Worm (Caenorhabditis elegans): ENCODE measurements around the gene F46H5.3.

ce11 chrX:7209151-7209550 is 29.3 kb downstream of the F46H5.3 start:
- TF ChIP-seq sem-2 (GFP tag; optimal IDR thresholded peaks at IDR 0.05) (no peak), nhr-237 (tag; optimal IDR thresholded peaks at IDR 0.05) (no peak), snpc-4 (tag; optimal IDR thresholded peaks at IDR 0.05) (no peak), unc-39 (tag; optimal IDR thresholded peaks at IDR 0.05) (no peak), unc-62 (GFP tag; optimal IDR thresholded peaks at IDR 0.05) (no peak), elt-1 (tag; optimal IDR thresholded peaks at IDR 0.05; ENCODE audit: borderline replicate concordance, insufficient read depth) (no peak), mab-5 (tag; optimal IDR thresholded peaks at IDR 0.05) (no peak), nhr-28 (tag; optimal IDR thresholded peaks at IDR 0.05) (no peak), ceh-83 (GFP tag; optimal IDR thresholded peaks at IDR 0.05) (no peak), nhr-76 (tag; optimal IDR thresholded peaks at IDR 0.05) (no peak), nhr-12 (tag; optimal IDR thresholded peaks at IDR 0.05) (no peak)
